Worm (Caenorhabditis elegans): ENCODE results near the gene C42D4.3.

The C42D4.3 gene

DNA sequence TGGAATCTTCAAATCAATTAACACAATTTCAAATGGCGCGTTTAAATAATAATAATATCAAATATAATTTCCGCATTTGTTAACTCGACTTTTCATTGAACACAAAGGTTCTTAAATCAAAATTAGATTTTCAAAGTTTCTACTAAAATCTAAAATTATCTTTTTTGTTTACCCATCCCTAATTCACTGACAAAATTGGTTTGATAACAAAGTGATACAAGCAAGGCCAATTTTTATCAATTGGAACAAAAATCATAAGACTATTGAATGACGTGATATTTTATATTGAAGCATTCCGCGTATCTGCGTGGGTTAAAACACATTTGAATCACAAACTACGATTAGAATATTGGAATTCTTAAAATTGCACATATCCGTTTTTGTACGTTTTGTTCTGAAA lies 11.4 kb downstream of the C42D4.3 start:
- TF ChIP-seq ceh-8 (GFP tag; optimal IDR thresholded peaks at IDR 0.05) (no peak), mdl-1 (tag; optimal IDR thresholded peaks at IDR 0.05) (no peak), lin-35 (GFP tag; optimal IDR thresholded peaks at IDR 0.05) (peak in 1 of 2 experiments; percentile 28), ceh-88 (GFP tag; IDR thresholded peaks at IDR 0.05) (no peak), nhr-71 (tag; optimal IDR thresholded peaks at IDR 0.05) (peak; percentile 69), zip-4 (GFP tag; optimal IDR thresholded peaks at IDR 0.05) (no peak), fos-1 (tag; optimal IDR thresholded peaks at IDR 0.05) (no peak), rnt-1 (tag; optimal IDR thresholded peaks at IDR 0.05) (no peak), blmp-1 (tag; optimal IDR thresholded peaks at IDR 0.05) (peak; percentile 22), nhr-90 (tag; optimal IDR thresholded peaks at IDR 0.05; ENCODE audit: poor library complexity) (peak; percentile 27), mef-2 (tag; optimal IDR thresholded peaks at IDR 0.05) (no peak), aha-1 (tag; optimal IDR thresholded peaks at IDR 0.05) (no peak), elt-3 (tag; optimal IDR thresholded peaks at IDR 0.05) (peak in 3 of 6 experiments; percentile 6 to 73 (median 56)), lin-14 (GFP tag; optimal IDR thresholded peaks at IDR 0.05) (peak; percentile 56), ceh-82 (tag; optimal IDR thresholded peaks at IDR 0.05) (no peak), unc-62 (GFP tag; optimal IDR thresholded peaks at IDR 0.05) (no peak), efl-1 (optimal IDR thresholded peaks at IDR 0.05) (no peak), efl-1 (GFP tag; optimal IDR thresholded peaks at IDR 0.05 in 1 of 2) (no peak), nhr-85 (tag) (no peak), jun-1 (tag; optimal IDR thresholded peaks at IDR 0.05) (peak; percentile 49), elt-2 (tag; optimal IDR thresholded peaks at IDR 0.05) (peak; percentile 89), nhr-20 (tag; optimal IDR thresholded peaks at IDR 0.05) (peak; percentile 38)

DNA sequence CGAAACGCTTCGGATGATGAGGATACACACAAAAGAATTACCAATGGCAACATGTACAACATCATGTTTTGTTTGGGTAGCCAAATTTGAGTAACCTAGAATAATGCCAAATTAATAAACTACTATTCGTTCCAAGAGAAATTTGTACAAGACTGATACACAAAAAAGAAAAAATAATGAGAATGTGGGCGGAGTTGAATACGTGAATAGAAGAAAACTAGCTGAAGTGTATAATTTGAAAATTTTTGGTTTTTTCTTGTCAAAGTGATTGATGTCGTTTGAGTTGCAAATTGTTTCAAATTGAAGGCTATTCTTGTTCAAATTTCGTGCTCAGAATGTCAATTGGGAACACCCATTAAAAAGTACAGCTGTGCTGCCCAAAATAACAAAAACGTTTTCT lies 12.7 kb downstream of the C42D4.3 start, which contains the start of gene R13A1.5:
R13A1.5 (minus strand) TSS at position 101 of the 400 bp plus-strand sequence.
- TF ChIP-seq pag-3 (tag; optimal IDR thresholded peaks at IDR 0.05; ENCODE audit: borderline replicate concordance, insufficient read depth) (no peak), F16B12.6 (tag; optimal IDR thresholded peaks at IDR 0.05) (no peak), grh-1 (GFP tag; IDR thresholded peaks at IDR 0.05) (no peak), unc-30 (tag; optimal IDR thresholded peaks at IDR 0.05) (no peak), hpl-2 (GFP tag; optimal IDR thresholded peaks at IDR 0.05) (no peak), efl-1 (optimal IDR thresholded peaks at IDR 0.05) (no peak), efl-1 (GFP tag; optimal IDR thresholded peaks at IDR 0.05 in 1 of 2) (peak in 1 of 2 experiments; percentile 67), lsy-2 (tag; optimal IDR thresholded peaks at IDR 0.05) (no peak), mef-2 (tag; optimal IDR thresholded peaks at IDR 0.05) (no peak)

ce11 chrIV:7195734-7196133 lies 16.7 kb downstream of the C42D4.3 start, which contains the start of gene best-16:
best-16 (minus strand) TSS chrIV:7195834.
- TF ChIP-seq grh-1 (GFP tag; IDR thresholded peaks at IDR 0.05), result no peak
- TF ChIP-seq isw-1 (GFP tag; IDR thresholded peaks at IDR 0.05), result no peak
- TF ChIP-seq ceh-8 (GFP tag; optimal IDR thresholded peaks at IDR 0.05), result no peak
- TF ChIP-seq F16B12.6 (tag; optimal IDR thresholded peaks at IDR 0.05), result no peak
- TF ChIP-seq ceh-90 (tag; optimal IDR thresholded peaks at IDR 0.05), result no peak
- no peak for TF ChIP-seq egl-27 (tag; optimal IDR thresholded peaks at IDR 0.05)

- TF ChIP-seq fkh-10 (GFP tag; optimal IDR thresholded peaks at IDR 0.05), result no peak
- no peak for TF ChIP-seq aly-2 (tag; optimal IDR thresholded peaks at IDR 0.05)
Measured at ce11 chrIV:7196853-7197252, 17.8 kb downstream of the C42D4.3 start, which contains the start of gene unc-8. unc-8 (plus strand) TSS chrIV:7197153.

DNA sequence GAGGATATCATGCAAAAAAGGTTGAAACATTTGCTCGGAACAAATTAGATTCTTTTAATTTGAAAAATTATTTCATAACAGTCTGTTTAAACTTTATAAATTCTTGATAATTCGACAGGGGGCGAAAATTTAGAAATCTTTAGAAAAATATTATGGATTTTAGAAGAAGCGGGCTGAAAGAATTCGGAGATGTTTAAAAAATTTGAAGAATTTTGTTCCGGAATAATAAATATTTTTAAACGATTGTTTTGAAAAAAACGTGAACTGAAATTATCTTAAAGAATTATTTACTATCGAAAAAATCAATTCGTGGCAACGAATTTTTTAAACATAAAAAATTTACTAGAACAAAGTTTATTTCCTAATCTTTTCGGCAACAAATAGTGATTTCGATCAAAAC lies 24.7 kb downstream of the C42D4.3 start, which contains the start of gene R13A1.3:
R13A1.3 (plus strand) TSS at position 301 of the 400 bp plus-strand sequence.
- TF ChIP-seq nhr-84 (tag; optimal IDR thresholded peaks at IDR 0.05) (no peak), isw-1 (GFP tag; IDR thresholded peaks at IDR 0.05) (no peak), swsn-7 (tag; optimal IDR thresholded peaks at IDR 0.05) (no peak), alr-1 (tag; optimal IDR thresholded peaks at IDR 0.05; ENCODE audit: borderline replicate concordance) (no peak), ceh-88 (GFP tag; IDR thresholded peaks at IDR 0.05) (no peak), unc-30 (tag; optimal IDR thresholded peaks at IDR 0.05) (no peak), unc-98 (GFP tag; IDR thresholded peaks at IDR 0.05) (no peak), ceh-90 (tag; optimal IDR thresholded peaks at IDR 0.05) (no peak), xbp-1 (tag; optimal IDR thresholded peaks at IDR 0.05) (no peak), vab-15 (tag; optimal IDR thresholded peaks at IDR 0.05) (no peak), dsc-1 (tag; optimal IDR thresholded peaks at IDR 0.05) (no peak), nhr-12 (tag; optimal IDR thresholded peaks at IDR 0.05) (no peak), elt-2 (tag; optimal IDR thresholded peaks at IDR 0.05) (no peak), aha-1 (tag; optimal IDR thresholded peaks at IDR 0.05) (no peak), Y116A8C.19 (tag; optimal IDR thresholded peaks at IDR 0.05; ENCODE audit: borderline replicate concordance) (no peak), lin-35 (GFP tag; optimal IDR thresholded peaks at IDR 0.05) (no peak)
